Worm (Caenorhabditis elegans): ENCODE results near the gene daf-4.

The daf-4 gene

ce11 chrIII:5623418-5623817 lies 1.5 kb upstream of the daf-4 start (continued):
- TF ChIP-seq madf-5 (GFP tag; IDR thresholded peaks at IDR 0.05) (no peak), F44E2.7 (GFP tag; IDR thresholded peaks at IDR 0.05) (no peak), F10B5.3 (tag; optimal IDR thresholded peaks at IDR 0.05) (no peak), ceh-28 (tag; optimal IDR thresholded peaks at IDR 0.05) (no peak), attf-4 (tag; optimal IDR thresholded peaks at IDR 0.05) (no peak), nhr-25 (tag; optimal IDR thresholded peaks at IDR 0.05; ENCODE audit: borderline replicate concordance, insufficient read depth) (no peak), arid-1 (GFP tag; conservative IDR thresholded peaks at IDR 0.05) (no peak), fos-1 (tag; optimal IDR thresholded peaks at IDR 0.05) (no peak)

- TF ChIP-seq nhr-11 (tag; optimal IDR thresholded peaks at IDR 0.05) = peak; percentile 34
- peak in 1 of 2 experiments; percentile 14 for TF ChIP-seq daf-16 (GFP tag; optimal IDR thresholded peaks at IDR 0.05)
- TF ChIP-seq daf-16 (tag; optimal IDR thresholded peaks at IDR 0.05) = no peak
- TF ChIP-seq nhr-28 (tag; optimal IDR thresholded peaks at IDR 0.05) = no peak
Measured at ce11 chrIII:5629225-5629624, 4.3 kb downstream of the daf-4 start.

- no peak for TF ChIP-seq hmg-1.1 (GFP tag; IDR thresholded peaks at IDR 0.05)
- peak; percentile 34 for TF ChIP-seq aha-1 (tag)
- no peak for TF ChIP-seq snpc-4 (tag; optimal IDR thresholded peaks at IDR 0.05)
- peak in 1 of 2 experiments; percentile 39 for TF ChIP-seq unc-62 (GFP tag; optimal IDR thresholded peaks at IDR 0.05 in 1 of 2)
- TF ChIP-seq unc-62 (tag; optimal IDR thresholded peaks at IDR 0.05) = no peak
- TF ChIP-seq attf-4 (tag; optimal IDR thresholded peaks at IDR 0.05) = no peak
Measured at ce11 chrIII:5630350-5630749, 5.4 kb downstream of the daf-4 start.

- TF ChIP-seq ces-1 (GFP tag; optimal IDR thresholded peaks at IDR 0.05) = peak; percentile 88
- TF ChIP-seq mep-1 (tag; optimal IDR thresholded peaks at IDR 0.05) = peak; percentile 3
- 0 out of 2 replicates have a peak, but pooled peaks have one; percentile 15 for TF ChIP-seq vab-7 (GFP tag; IDR thresholded peaks at IDR 0.05)
- no peak for TF ChIP-seq nhr-10 (tag; optimal IDR thresholded peaks at IDR 0.05)
- no peak for TF ChIP-seq unc-130 (GFP tag; optimal IDR thresholded peaks at IDR 0.05)
- TF ChIP-seq ctbp-1 (GFP tag; IDR thresholded peaks at IDR 0.05) = 0 out of 2 replicates have a peak, but pooled peaks have one; percentile 36
- TF ChIP-seq lsy-2 (tag; optimal IDR thresholded peaks at IDR 0.05) = peak in 1 of 2 experiments; percentile 38
- TF ChIP-seq unc-62 (GFP tag; optimal IDR thresholded peaks at IDR 0.05 in 1 of 2) = peak in 1 of 2 experiments; percentile 41
- no peak for TF ChIP-seq unc-62 (tag; optimal IDR thresholded peaks at IDR 0.05)
- TF ChIP-seq dmd-8 (GFP tag; IDR thresholded peaks at IDR 0.05) = no peak
- no peak for TF ChIP-seq daf-19 (GFP tag; conservative IDR thresholded peaks at IDR 0.05)
- TF ChIP-seq fkh-10 (GFP tag; optimal IDR thresholded peaks at IDR 0.05) = peak; percentile 70
- TF ChIP-seq nhr-237 (tag; optimal IDR thresholded peaks at IDR 0.05) = no peak
- TF ChIP-seq hmg-1.1 (GFP tag; IDR thresholded peaks at IDR 0.05) = no peak
- peak; percentile 34 for TF ChIP-seq hlh-30 (tag; optimal IDR thresholded peaks at IDR 0.05; ENCODE audit: insufficient read depth)
- TF ChIP-seq hif-1 (tag; optimal IDR thresholded peaks at IDR 0.05) = peak in 1 of 2 experiments; percentile 12
- TF ChIP-seq nhr-76 (tag; optimal IDR thresholded peaks at IDR 0.05) = no peak
- no peak for TF ChIP-seq spr-3 (GFP tag; optimal IDR thresholded peaks at IDR 0.05)
- no peak for TF ChIP-seq daf-16 (GFP tag; optimal IDR thresholded peaks at IDR 0.05)
- no peak for TF ChIP-seq daf-16 (tag; optimal IDR thresholded peaks at IDR 0.05)
- no peak for TF ChIP-seq mdt-29 (GFP tag; IDR thresholded peaks at IDR 0.05)
- no peak for TF ChIP-seq ceh-62 (tag; optimal IDR thresholded peaks at IDR 0.05)
- TF ChIP-seq rbr-2 (tag; optimal IDR thresholded peaks at IDR 0.05) = no peak
- peak; percentile 30 for TF ChIP-seq snpc-4 (tag; optimal IDR thresholded peaks at IDR 0.05)
Measured at ce11 chrIII:5632426-5632976, 7.6 kb downstream of the daf-4 start.

- TF ChIP-seq hmg-1.1 (GFP tag; IDR thresholded peaks at IDR 0.05) (peak; percentile 39; the same call in 1 of the 2 replicates), jun-1 (tag; optimal IDR thresholded peaks at IDR 0.05) (no peak), vab-7 (GFP tag; IDR thresholded peaks at IDR 0.05) (no peak), ceh-82 (tag; optimal IDR thresholded peaks at IDR 0.05) (no peak), lin-1 (GFP tag; IDR thresholded peaks at IDR 0.05) (no peak), hlh-30 (tag; optimal IDR thresholded peaks at IDR 0.05; ENCODE audit: insufficient read depth) (peak; percentile 11), dpl-1 (GFP tag; optimal IDR thresholded peaks at IDR 0.05) (no peak), nhr-6 (tag; optimal IDR thresholded peaks at IDR 0.05) (no peak), mdt-29 (GFP tag; IDR thresholded peaks at IDR 0.05) (no peak), egl-27 (tag; optimal IDR thresholded peaks at IDR 0.05) (no peak), aha-1 (tag) (no peak), Y48G9A.11 (GFP tag; IDR thresholded peaks at IDR 0.05) (no peak), daf-16 (GFP tag; optimal IDR thresholded peaks at IDR 0.05) (peak in 1 of 2 experiments; percentile 9), daf-16 (tag; optimal IDR thresholded peaks at IDR 0.05) (no peak), F26F4.8 (GFP tag; conservative IDR thresholded peaks at IDR 0.05) (no peak), lin-38 (GFP tag; IDR thresholded peaks at IDR 0.05) (no peak), madf-9 (GFP tag; conservative IDR thresholded peaks at IDR 0.05) (no peak)
Measured at ce11 chrIII:5634509-5634908, 9.6 kb downstream of the daf-4 start.
